Fruit fly (Drosophila melanogaster) whole organism, adult: ENCODE measurements around the gene CG43799.

Source experiments
- CG33017 ChIP-seq: fragments of 200-800 bp; sonication (Bioruptor generic); optimal IDR thresholded peaks from 2 replicates; lab custom pipeline; 2018; ENCODE audit warnings: missing biosample characterization, mild to moderate bottlenecking, missing genetic modification characterization, moderate library complexity
- CG7101 ChIP-seq: fragments of 200-800 bp; sonication (Bioruptor generic); optimal IDR thresholded peaks from 2 replicates; lab custom pipeline; 2018; ENCODE audit warnings: missing biosample characterization, mild to moderate bottlenecking, missing genetic modification characterization, moderate library complexity
- kay ChIP-seq: fragments of 200-800 bp; sonication (Bioruptor generic); peaks from one replicate; lab custom pipeline; 2016; ENCODE audit warnings: missing biosample characterization, missing genetic modification characterization, borderline replicate concordance

dm6 chr2L:7207660-7208059 lies 19.9 kb upstream of the CG43799 start:
- TF ChIP-seq CG7101 (no peak), CG33017 (tag; lab: Kevin White, UChicago) (no peak), kay (GFP tag; lab: Kevin White, UChicago) (no peak)
